Worm (Caenorhabditis elegans): Measurements from ENCODE around the gene dmsr-5.

DNA sequence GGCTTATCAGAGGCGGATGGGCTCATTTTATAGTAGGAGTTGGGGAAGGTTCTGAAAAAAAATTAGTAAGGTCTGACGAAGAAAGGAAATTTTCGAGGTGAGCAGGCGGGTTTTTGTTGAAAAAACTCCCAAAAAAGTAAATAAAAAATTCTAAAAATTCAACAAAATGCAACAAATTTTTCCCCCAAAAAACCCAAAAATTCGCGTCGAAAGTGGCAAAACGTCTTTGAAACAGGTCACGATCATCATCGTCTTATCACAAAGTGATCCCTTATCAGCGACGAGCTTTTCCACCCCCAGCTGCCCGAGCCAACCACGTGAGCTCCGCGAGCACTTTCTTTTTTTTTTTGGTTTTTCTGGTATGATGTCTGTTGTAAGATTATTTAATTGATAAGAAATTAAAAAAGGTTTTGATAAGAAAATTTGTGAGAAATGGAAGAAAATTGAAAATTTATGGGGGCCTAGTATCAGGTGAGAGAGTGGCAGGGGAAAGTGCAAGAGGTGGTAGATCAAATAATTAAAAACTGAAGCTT is 31.5 kb upstream of the dmsr-5 start, which contains the start of gene Y48A6B.7:
- TF ChIP-seq hnd-1 (tag; optimal IDR thresholded peaks at IDR 0.05) (no peak), ets-7 (tag; optimal IDR thresholded peaks at IDR 0.05) (no peak), aly-1 (tag; optimal IDR thresholded peaks at IDR 0.05) (no peak), ceh-36 (tag; optimal IDR thresholded peaks at IDR 0.05) (no peak), tbx-37 (GFP tag; conservative IDR thresholded peaks at IDR 0.05) (no peak)

Measured in whole organism, early embryonic.